Worm (Caenorhabditis elegans): ENCODE results near the gene F35D11.3.

ce11 chrII:4655834-4656233 lies 47.7 kb downstream of the F35D11.3 start, which contains the start of gene fut-6:
- TF ChIP-seq cebp-1 (GFP tag; IDR thresholded peaks at IDR 0.05) (no peak), cebp-1 (tag; optimal IDR thresholded peaks at IDR 0.05) (no peak), rec-8 (tag; optimal IDR thresholded peaks at IDR 0.05) (no peak)
